Worm (Caenorhabditis elegans): ENCODE data around the gene Y45F3A.9.

- TF ChIP-seq zfh-2 (GFP tag; conservative IDR thresholded peaks at IDR 0.05) (no peak), ama-1 (optimal IDR thresholded peaks at IDR 0.05) (no peak), ama-1 (GFP tag; optimal IDR thresholded peaks at IDR 0.05) (no peak), lsy-27 (tag; optimal IDR thresholded peaks at IDR 0.05; ENCODE audit: borderline replicate concordance, insufficient read depth) (no peak), tbx-9 (tag; optimal IDR thresholded peaks at IDR 0.05; ENCODE audit: borderline replicate concordance) (no peak), bed-1 (GFP tag; IDR thresholded peaks at IDR 0.05) (no peak)
Observed at ce11 chrIII:10637933-10638332, 43.0 kb upstream of the Y45F3A.9 start.

Data from whole organism, young adult.